Fruit fly (Drosophila melanogaster) whole organism, embryonic: ENCODE data around the gene CG34347.

Experiments
- Awh ChIP-seq: fragments of 200-800 bp; sonication (Bioruptor generic); IDR thresholded peaks from 2 replicates; pipeline ENCODE4, ENCODE4 v1.3.6; 2022; ENCODE audit warnings: missing biosample characterization, missing genetic modification characterization
- BtbVII ChIP-seq: fragments of 200-800 bp; sonication (Bioruptor generic); optimal IDR thresholded peaks from 3 replicates; lab custom pipeline; 2017; ENCODE audit warnings: missing biosample characterization, mild to moderate bottlenecking, missing genetic modification characterization
- CG10267 ChIP-seq: fragments of 200-800 bp; sonication (Bioruptor generic); optimal IDR thresholded peaks from 2 replicates; lab custom pipeline; 2018; ENCODE audit warnings: missing biosample characterization, mild to moderate bottlenecking, missing genetic modification characterization, moderate library complexity
- CG11723 ChIP-seq: fragments of 200-800 bp; sonication (Bioruptor generic); optimal IDR thresholded peaks from 2 replicates; lab custom pipeline; 2017; ENCODE audit warnings: missing biosample characterization, mild to moderate bottlenecking, missing genetic modification characterization
- CG12236 ChIP-seq: fragments of 200-800 bp; sonication (Bioruptor generic); optimal IDR thresholded peaks from 2 replicates; lab custom pipeline; 2016; ENCODE audit warnings: missing biosample characterization, missing genetic modification characterization
- CG13894 ChIP-seq: fragments of 200-800 bp; sonication (Bioruptor generic); optimal IDR thresholded peaks from 3 replicates; lab custom pipeline; 2018; ENCODE audit warnings: missing biosample characterization, mild to moderate bottlenecking, missing genetic modification characterization, moderate library complexity
- CG16779 ChIP-seq: fragments of 200-800 bp; sonication (Bioruptor generic); IDR thresholded peaks from 2 replicates; pipeline ENCODE4 v1.3.6; 2022; ENCODE audit warnings: missing biosample characterization, missing genetic modification characterization
- CG16813 ChIP-seq: fragments of 200-800 bp; sonication (Bioruptor generic); IDR thresholded peaks from 3 replicates; pipeline ENCODE4 v1.3.6; 2022; ENCODE audit warnings: missing biosample characterization, missing genetic modification characterization; ENCODE audit not compliant: partially characterized antibody
- CG17802 ChIP-seq: fragments of 200-800 bp; sonication (Bioruptor generic); optimal IDR thresholded peaks from 2 replicates; lab custom pipeline; 2018; ENCODE audit warnings: missing biosample characterization, mild to moderate bottlenecking, missing genetic modification characterization, moderate library complexity
- CG17912 ChIP-seq: fragments of 200-800 bp; sonication (Bioruptor generic); optimal IDR thresholded peaks from 2 replicates; lab custom pipeline; 2018; ENCODE audit warnings: missing biosample characterization, mild to moderate bottlenecking, missing genetic modification characterization
- CG18262 ChIP-seq: fragments of 200-800 bp; optimal IDR thresholded peaks from 3 replicates; lab custom pipeline; 2019; ENCODE audit warnings: missing biosample characterization, mild to moderate bottlenecking, missing genetic modification characterization, moderate library complexity
- CG30020 ChIP-seq: fragments of 200-800 bp; optimal IDR thresholded peaks from 2 replicates; lab custom pipeline; 2019; ENCODE audit warnings: missing biosample characterization, mild to moderate bottlenecking, missing genetic modification characterization, moderate library complexity
- CG3065 ChIP-seq: fragments of 200-800 bp; sonication (Bioruptor generic); optimal IDR thresholded peaks from 2 replicates; lab custom pipeline; 2016; ENCODE audit warnings: missing biosample characterization, missing genetic modification characterization
- CG32532 ChIP-seq: fragments of 200-800 bp; sonication (Bioruptor generic); IDR thresholded peaks from 2 replicates; pipeline ENCODE4 v1.3.6; 2022; ENCODE audit warnings: missing biosample characterization, missing genetic modification characterization
- CG34224 ChIP-seq: fragments of 200-800 bp; sonication (Bioruptor generic); IDR thresholded peaks from 3 replicates; pipeline ENCODE4 v1.3.6; 2022; ENCODE audit warnings: missing biosample characterization, missing genetic modification characterization; ENCODE audit not compliant: partially characterized antibody
- CG4820 ChIP-seq: fragments of 200-800 bp; sonication (Bioruptor generic); optimal IDR thresholded peaks from 3 replicates; lab custom pipeline; 2016; ENCODE audit warnings: missing biosample characterization, missing genetic modification characterization
- CG6765 ChIP-seq: fragments of 200-800 bp; sonication (Bioruptor generic); optimal IDR thresholded peaks from 3 replicates; lab custom pipeline; 2017; ENCODE audit warnings: missing biosample characterization, mild to moderate bottlenecking, missing genetic modification characterization
- CG6854 ChIP-seq: fragments of 200-800 bp; sonication (Bioruptor generic); optimal IDR thresholded peaks from 3 replicates; lab custom pipeline; 2017; ENCODE audit warnings: missing biosample characterization, mild to moderate bottlenecking, missing genetic modification characterization
- CG7963 ChIP-seq: fragments of 200-800 bp; sonication (Bioruptor generic); IDR thresholded peaks from 3 replicates; pipeline ENCODE4 v1.3.6; 2022; ENCODE audit warnings: missing biosample characterization, missing genetic modification characterization; ENCODE audit not compliant: partially characterized antibody
- CG9797 ChIP-seq: fragments of 200-800 bp; sonication (Bioruptor generic); optimal IDR thresholded peaks from 3 replicates; lab custom pipeline; 2018; ENCODE audit warnings: missing biosample characterization, mild to moderate bottlenecking, missing genetic modification characterization
- CrebB ChIP-seq: fragments of 200-800 bp; sonication (Bioruptor generic); optimal IDR thresholded peaks from 3 replicates; lab custom pipeline; 2018; ENCODE audit warnings: missing biosample characterization, mild to moderate bottlenecking, missing genetic modification characterization
- D19A ChIP-seq: fragments of 200-800 bp; optimal IDR thresholded peaks from 3 replicates; lab custom pipeline; 2019; ENCODE audit warnings: missing biosample characterization, mild to moderate bottlenecking, missing genetic modification characterization, moderate library complexity
- Fer1 ChIP-seq: fragments of 200-800 bp; sonication (Bioruptor generic); optimal IDR thresholded peaks from 2 replicates; lab custom pipeline; 2017; ENCODE audit warnings: missing biosample characterization, mild to moderate bottlenecking, missing genetic modification characterization
- HLH54F ChIP-seq: fragments of 200-800 bp; sonication (Bioruptor generic); optimal IDR thresholded peaks from 3 replicates; lab custom pipeline; 2016; ENCODE audit warnings: missing biosample characterization, missing genetic modification characterization
- Hmr ChIP-seq: fragments of 200-800 bp; sonication (Bioruptor generic); optimal IDR thresholded peaks from 3 replicates; lab custom pipeline; 2017; ENCODE audit warnings: mild to moderate bottlenecking, missing biosample characterization, missing genetic modification reagents, missing genetic modification characterization
- Mad ChIP-seq: fragments of 200-800 bp; sonication (Bioruptor generic); optimal IDR thresholded peaks from 2 replicates; lab custom pipeline; 2016; ENCODE audit warnings: missing biosample characterization, missing genetic modification characterization
- Mes4 ChIP-seq: fragments of 200-800 bp; sonication (Bioruptor generic); optimal IDR thresholded peaks from 2 replicates; lab custom pipeline; 2016; ENCODE audit warnings: missing biosample characterization, missing genetic modification characterization
- Poxn ChIP-seq: fragments of 200-800 bp; sonication (Bioruptor generic); IDR thresholded peaks from 2 replicates; pipeline ENCODE4 v1.3.6; 2022; ENCODE audit warnings: missing biosample characterization, missing genetic modification characterization
- Spps ChIP-seq: fragments of 200-800 bp; sonication (Bioruptor generic); optimal IDR thresholded peaks from 2 replicates; lab custom pipeline; 2018; ENCODE audit warnings: missing biosample characterization, mild to moderate bottlenecking, missing genetic modification characterization
- Stat92E ChIP-seq, 3 experiments: fragments of >200 bp in 2 of 3; fragments of 200-800 bp in 1 of 3; sonication (Bioruptor generic) in 1 of 3; optimal IDR thresholded peaks; 2 replicates each; lab custom pipeline; 2017 to 2019; ENCODE audit warnings: missing biosample characterization in 3 of 3, missing genetic modification characterization in 3 of 3, mild to moderate bottlenecking in 1 of 3, moderate library complexity in 1 of 3
- Tbp ChIP-seq: fragments of >200 bp; optimal IDR thresholded peaks from 2 replicates; lab custom pipeline; 2018; ENCODE audit warnings: missing biosample characterization, missing genetic modification characterization
- Vsx1 ChIP-seq: fragments of 200-800 bp; sonication (Bioruptor generic); optimal IDR thresholded peaks from 2 replicates; lab custom pipeline; 2017; ENCODE audit warnings: missing biosample characterization, mild to moderate bottlenecking, missing genetic modification characterization, missing genetic modification reagents
- ac ChIP-seq: fragments of 200-800 bp; sonication (Bioruptor generic); optimal IDR thresholded peaks from 3 replicates; lab custom pipeline; 2017; ENCODE audit warnings: missing biosample characterization, mild to moderate bottlenecking, missing genetic modification characterization
- cg ChIP-seq: fragments of 200-800 bp; sonication (Bioruptor generic); optimal IDR thresholded peaks from 3 replicates; lab custom pipeline; 2019; ENCODE audit warnings: missing biosample characterization, mild to moderate bottlenecking, missing genetic modification characterization, moderate library complexity
- chinmo ChIP-seq: fragments of 200-800 bp; sonication (Bioruptor generic); IDR thresholded peaks from 4 replicates; pipeline ENCODE4 v1.3.6; 2022; ENCODE audit warnings: missing biosample characterization, missing genetic modification characterization; ENCODE audit not compliant: partially characterized antibody
- esg ChIP-seq: fragments of 200-800 bp; sonication (Bioruptor generic); conservative IDR thresholded peaks from 2 replicates; pipeline ENCODE4 v1.3.6; 2022; ENCODE audit warnings: missing biosample characterization, missing genetic modification characterization
- fd64A ChIP-seq: fragments of 200-800 bp; sonication (Bioruptor generic); optimal IDR thresholded peaks from 3 replicates; lab custom pipeline; 2018; ENCODE audit warnings: missing biosample characterization, mild to moderate bottlenecking, missing genetic modification characterization
- fru ChIP-seq: fragments of >200 bp; optimal IDR thresholded peaks from 2 replicates; lab custom pipeline; 2017
- jing ChIP-seq: fragments of 200-800 bp; sonication (Bioruptor generic); optimal IDR thresholded peaks from 2 replicates; lab custom pipeline; 2018; ENCODE audit warnings: missing biosample characterization, mild to moderate bottlenecking, missing genetic modification characterization
- kah ChIP-seq: fragments of 200-800 bp; sonication (Bioruptor generic); optimal IDR thresholded peaks from 2 replicates; lab custom pipeline; 2018; ENCODE audit warnings: missing biosample characterization, mild to moderate bottlenecking, missing genetic modification characterization
- pnt ChIP-seq: fragments of 200-800 bp; sonication (Bioruptor generic); optimal IDR thresholded peaks from 3 replicates; lab custom pipeline; 2016; ENCODE audit warnings: missing biosample characterization, missing genetic modification characterization
- pzg ChIP-seq: fragments of 200-800 bp; sonication (Bioruptor generic); optimal IDR thresholded peaks from 3 replicates; lab custom pipeline; 2018; ENCODE audit warnings: missing biosample characterization, mild to moderate bottlenecking, missing genetic modification characterization, moderate library complexity
- run ChIP-seq: fragments of 200-800 bp; sonication (Bioruptor generic); optimal IDR thresholded peaks from 3 replicates; lab custom pipeline; 2018; ENCODE audit warnings: missing biosample characterization, mild to moderate bottlenecking, missing genetic modification characterization
- seq ChIP-seq: fragments of 200-800 bp; sonication (Bioruptor generic); IDR thresholded peaks from 2 replicates; pipeline ENCODE4 v1.3.6; 2022; ENCODE audit warnings: missing biosample characterization, missing genetic modification characterization
- sna ChIP-seq: fragments of 200-800 bp; sonication (Bioruptor generic); IDR thresholded peaks from 2 replicates; pipeline ENCODE4 v1.3.6; 2022; ENCODE audit warnings: missing biosample characterization, missing genetic modification characterization; ENCODE audit not compliant: partially characterized antibody
- tna ChIP-seq: fragments of 200-800 bp; sonication (Bioruptor generic); IDR thresholded peaks from 2 replicates; pipeline ENCODE4 v1.3.6; 2022; ENCODE audit warnings: missing biosample characterization, missing genetic modification characterization; ENCODE audit not compliant: partially characterized antibody
- zen2 ChIP-seq: fragments of 200-800 bp; sonication (Bioruptor generic); IDR thresholded peaks from 3 replicates; pipeline ENCODE4 v1.3.6; 2022; ENCODE audit warnings: missing biosample characterization, missing genetic modification characterization; ENCODE audit not compliant: partially characterized antibody
- zf30C ChIP-seq: fragments of 200-800 bp; sonication (Bioruptor generic); optimal IDR thresholded peaks from 3 replicates; lab custom pipeline; 2018; ENCODE audit warnings: missing biosample characterization, mild to moderate bottlenecking, missing genetic modification characterization

The CG34347 gene

dm6 chr3R:31405277-31406207 lies 94.6 kb downstream of the CG34347 start, which contains the start of gene PNPase (continued):
- no peak for TF ChIP-seq Hmr
- peak; percentile 16 for TF ChIP-seq CG9797 (GFP tag; lab: Kevin White, UChicago)
- peak in 1 of 3 experiments; percentile 39 for TF ChIP-seq Stat92E (GFP tag; optimal IDR thresholded peaks at IDR 0.05; lab: Kevin White, UChicago)
- no peak for TF ChIP-seq fd64A
- TF ChIP-seq esg (GFP tag; lab: Robert Waterston, UW) = no peak
- TF ChIP-seq Fer1 = peak; percentile 29
- TF ChIP-seq Poxn (GFP tag; lab: Robert Waterston, UW) = no peak
- TF ChIP-seq D19A = no peak
- no peak for TF ChIP-seq pzg (GFP tag; lab: Kevin White, UChicago)
- no peak for TF ChIP-seq Vsx1 (GFP tag; lab: Kevin White, UChicago)
- no peak for TF ChIP-seq zen2 (GFP tag; lab: Robert Waterston, UW)
- TF ChIP-seq Mes4 = no peak
- TF ChIP-seq CG32532 (GFP tag; lab: Robert Waterston, UW) = 0 out of 2 replicates have a peak, but pooled peaks have one; percentile 5
- TF ChIP-seq HLH54F (GFP tag; lab: Kevin White, UChicago) = no peak
- no peak for TF ChIP-seq ac (GFP tag; lab: Kevin White, UChicago)
- 0 out of 2 replicates have a peak, but pooled peaks have one; percentile 21 for TF ChIP-seq Awh
- no peak for TF ChIP-seq seq (GFP tag; lab: Robert Waterston, UW)
- TF ChIP-seq kah (GFP tag; lab: Kevin White, UChicago) = no peak
- TF ChIP-seq CG4820 (GFP tag; lab: Kevin White, UChicago) = no peak
- TF ChIP-seq Tbp (GFP tag; lab: Kevin White, UChicago) = no peak
- TF ChIP-seq run (tag; lab: Kevin White, UChicago) = peak; percentile 38
- no peak for TF ChIP-seq CG6765 (GFP tag; lab: Kevin White, UChicago)
- TF ChIP-seq CG17802 (tag; lab: Kevin White, UChicago) = no peak
- 0 out of 4 replicates have a peak, but pooled peaks have one; percentile 17 for TF ChIP-seq chinmo
- TF ChIP-seq CG3065 = no peak
- TF ChIP-seq CG16779 (GFP tag; lab: Robert Waterston, UW) = 0 out of 2 replicates have a peak, but pooled peaks have one; percentile 54
- TF ChIP-seq Spps (tag; lab: Kevin White, UChicago) = peak; percentile 14
- peak; percentile 21 for TF ChIP-seq BtbVII (GFP tag; lab: Kevin White, UChicago)
- no peak for TF ChIP-seq CG11723 (GFP tag; lab: Kevin White, UChicago)
- no peak for TF ChIP-seq CG6854 (GFP tag; lab: Kevin White, UChicago)
- TF ChIP-seq fru (lab: Kevin White, UChicago) = no peak
- no peak for TF ChIP-seq CG17912 (GFP tag; lab: Kevin White, UChicago)
- TF ChIP-seq CG10267 (tag; lab: Kevin White, UChicago) = no peak
- TF ChIP-seq CG12236 (GFP tag; lab: Kevin White, UChicago) = no peak
- TF ChIP-seq CG13894 (tag; lab: Kevin White, UChicago) = peak; percentile 19
- no peak for TF ChIP-seq CG16813 (GFP tag; lab: Robert Waterston, UW)
- no peak for TF ChIP-seq jing (GFP tag; lab: Kevin White, UChicago)
- TF ChIP-seq Mad (GFP tag; lab: Kevin White, UChicago) = no peak
- no peak for TF ChIP-seq pnt
- no peak for TF ChIP-seq CG30020
- TF ChIP-seq cg = peak; percentile 99
- TF ChIP-seq sna (GFP tag; lab: Robert Waterston, UW) = 0 out of 2 replicates have a peak, but pooled peaks have one; percentile 27
- no peak for TF ChIP-seq CG18262
- TF ChIP-seq CG34224 (GFP tag; lab: Robert Waterston, UW) = no peak
- TF ChIP-seq tna (GFP tag; lab: Robert Waterston, UW) = no peak
- no peak for TF ChIP-seq CG7963 (GFP tag; lab: Robert Waterston, UW)
- no peak for TF ChIP-seq CrebB (tag; lab: Kevin White, UChicago)
- no peak for TF ChIP-seq zf30C (GFP tag; lab: Kevin White, UChicago)
